Worm (Caenorhabditis elegans): ENCODE results near the gene ceh-13.

DNA sequence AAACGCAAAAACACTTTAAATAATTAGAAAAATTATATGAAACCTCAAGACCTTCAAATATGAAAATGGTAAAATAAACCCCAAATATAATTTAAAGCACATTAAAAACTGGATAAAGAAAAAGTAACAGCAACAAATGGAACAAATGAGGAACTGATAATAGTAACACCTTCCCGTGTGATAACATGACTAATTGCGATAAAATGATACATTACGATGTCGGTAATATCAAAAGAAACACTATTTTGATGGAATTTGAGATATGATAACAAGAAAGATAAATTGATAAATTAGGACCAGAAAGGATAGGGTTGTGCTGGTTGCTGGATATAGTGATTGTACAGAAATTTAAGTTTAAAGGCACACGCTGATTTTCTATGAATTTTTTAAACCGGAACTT, 13.4 kb upstream of the ceh-13 start:
- TF ChIP-seq ama-1 (optimal IDR thresholded peaks at IDR 0.05) (no peak), flt-1 (GFP tag; IDR thresholded peaks at IDR 0.05) (no peak), pes-1 (GFP tag; IDR thresholded peaks at IDR 0.05) (no peak), ceh-36 (tag; optimal IDR thresholded peaks at IDR 0.05) (no peak), hmg-4 (GFP tag; optimal IDR thresholded peaks at IDR 0.05) (no peak), tbx-37 (GFP tag; conservative IDR thresholded peaks at IDR 0.05) (no peak), F13C5.2 (tag; optimal IDR thresholded peaks at IDR 0.05) (no peak), scrt-1 (GFP tag; IDR thresholded peaks at IDR 0.05) (no peak), B0310.2 (tag; optimal IDR thresholded peaks at IDR 0.05) (no peak), aly-1 (tag; optimal IDR thresholded peaks at IDR 0.05) (no peak), ceh-13 (GFP tag; optimal IDR thresholded peaks at IDR 0.05) (no peak), sea-1 (GFP tag; conservative IDR thresholded peaks at IDR 0.05) (no peak)

Measured in whole organism, early embryonic.